Worm (Caenorhabditis elegans) whole organism, L4/young adult: ENCODE results near the gene EEED8.2.

Experiments used
- W03F9.2 ChIP-seq: fragments of 150-350 bp; optimal IDR thresholded peaks from 2 replicates; lab custom pipeline; 2014; ENCODE audit warnings: missing biosample characterization, missing genetic modification characterization
- dao-5 ChIP-seq: sonication (generic microtip); optimal IDR thresholded peaks from 2 replicates; lab custom pipeline; 2016; ENCODE audit warnings: missing genotype, missing genetic modification characterization, moderate library complexity, missing compliant biosample characterization
- him-1 ChIP-seq: sonication (generic microtip); optimal IDR thresholded peaks from 2 replicates; lab custom pipeline; 2016; ENCODE audit warnings: missing genotype, missing genetic modification reagents, missing genetic modification characterization, missing compliant biosample characterization

Gene EEED8.2

ce11 chrII:5416204-5416764 is at the start of gene EEED8.2:
EEED8.2 (plus strand) TSS chrII:5416714.
- no peak for TF ChIP-seq dao-5 (tag; lab: Kevin White, UChicago)
- no peak for TF ChIP-seq W03F9.2 (tag; lab: Kevin White, UChicago)
- no peak for TF ChIP-seq him-1

- TF ChIP-seq dao-5 (tag; lab: Kevin White, UChicago) (no peak), him-1 (no peak), W03F9.2 (tag; lab: Kevin White, UChicago) (no peak)
These were observed 45.9 kb upstream of the EEED8.2 start, which contains the start of gene F09E5.12 for ce11 chrII:5370641-5371040. F09E5.12 (minus strand) TSS chrII:5370741.

- TF ChIP-seq dao-5 (tag; lab: Kevin White, UChicago), result no peak
- peak; percentile 89 for TF ChIP-seq W03F9.2 (tag; lab: Kevin White, UChicago)
These were observed 43.1 kb upstream of the EEED8.2 start, which contains the start of the genes agt-2 and F09E5.3 for ce11 chrII:5373275-5374047. agt-2 (minus strand) TSS chrII:5373827. F09E5.3 (plus strand) TSS chrII:5373997.

ce11 chrII:5374967-5375366 is 41.5 kb upstream of the EEED8.2 start, which contains the start of gene algn-2:
algn-2 (plus strand) TSS chrII:5375267.
- no peak for TF ChIP-seq W03F9.2 (tag; lab: Kevin White, UChicago)
- no peak for TF ChIP-seq dao-5 (tag; lab: Kevin White, UChicago)
- TF ChIP-seq him-1, result no peak

- no peak for TF ChIP-seq W03F9.2 (tag; lab: Kevin White, UChicago)
These were observed 38.9 kb upstream of the EEED8.2 start, which contains the start of gene prdx-2 for ce11 chrII:5377467-5378238. prdx-2 (plus strand) TSS chrII:5378195.

- TF ChIP-seq him-1 (no peak), W03F9.2 (tag; lab: Kevin White, UChicago) (no peak), dao-5 (tag; lab: Kevin White, UChicago) (no peak)
These were observed 38.3 kb upstream of the EEED8.2 start for ce11 chrII:5378239-5378521.

ce11 chrII:5379614-5380077 is 36.9 kb upstream of the EEED8.2 start, which contains the start of gene pkc-3:
pkc-3 (plus strand) TSS chrII:5380027.
- TF ChIP-seq dao-5 (tag; lab: Kevin White, UChicago), result no peak
- TF ChIP-seq him-1, result no peak
- TF ChIP-seq W03F9.2 (tag; lab: Kevin White, UChicago), result no peak

- TF ChIP-seq W03F9.2 (tag; lab: Kevin White, UChicago) (no peak), dao-5 (tag; lab: Kevin White, UChicago) (no peak), him-1 (no peak)
These were observed 32.2 kb upstream of the EEED8.2 start for ce11 chrII:5384282-5384681.

ce11 chrII:5387217-5387616 is 29.3 kb upstream of the EEED8.2 start, which contains the start of gene ccpp-6:
ccpp-6 (minus strand) TSS chrII:5387317.
- TF ChIP-seq dao-5 (tag; lab: Kevin White, UChicago), result no peak
- no peak for TF ChIP-seq W03F9.2 (tag; lab: Kevin White, UChicago)
- TF ChIP-seq him-1, result no peak

ce11 chrII:5388786-5389421 is 27.6 kb upstream of the EEED8.2 start, which contains the start of gene rsp-4:
rsp-4 (minus strand) TSS chrII:5388836.
- no peak for TF ChIP-seq W03F9.2 (tag; lab: Kevin White, UChicago)
- no peak for TF ChIP-seq dao-5 (tag; lab: Kevin White, UChicago)
- TF ChIP-seq him-1, result no peak

ce11 chrII:5389831-5390323 is 26.6 kb upstream of the EEED8.2 start, which contains the start of gene ndx-6:
ndx-6 (minus strand) TSS chrII:5389881.
- TF ChIP-seq him-1, result peak; percentile 24
- no peak for TF ChIP-seq dao-5 (tag; lab: Kevin White, UChicago)
- TF ChIP-seq W03F9.2 (tag; lab: Kevin White, UChicago), result peak; percentile 72

- TF ChIP-seq him-1 (no peak), dao-5 (tag; lab: Kevin White, UChicago) (no peak), W03F9.2 (tag; lab: Kevin White, UChicago) (no peak)
These were observed 25.1 kb upstream of the EEED8.2 start for ce11 chrII:5391447-5391846.

ce11 chrII:5393090-5393489 is 23.4 kb upstream of the EEED8.2 start, which contains the start of gene brap-2:
brap-2 (minus strand) TSS chrII:5393190.
- TF ChIP-seq dao-5 (tag; lab: Kevin White, UChicago), result no peak
- no peak for TF ChIP-seq W03F9.2 (tag; lab: Kevin White, UChicago)
- no peak for TF ChIP-seq him-1
